Fruit fly (Drosophila melanogaster): ENCODE data around the gene CG4098.

CG4098 gene

dm6 chr3L:16594922-16595518 lies 14.1 kb downstream of the CG4098 start, which contains the start of the genes spd-2 and Apl:
Gene spd-2, minus strand, starts transcription at chr3L:16595014.
Gene Apl, plus strand, starts transcription at chr3L:16595181.
- no peak for TF ChIP-seq toe (GFP tag; optimal IDR thresholded peaks at IDR 0.05)
- no peak for TF ChIP-seq pad (GFP tag; optimal IDR thresholded peaks at IDR 0.05)
- no peak for TF ChIP-seq Mnt (GFP tag; optimal IDR thresholded peaks at IDR 0.05)

- TF ChIP-seq cic (GFP tag; optimal IDR thresholded peaks at IDR 0.05) (no peak), CG14711 (tag; optimal IDR thresholded peaks at IDR 0.05) (no peak), Clk (GFP tag; optimal IDR thresholded peaks at IDR 0.05) (no peak), bab1 (GFP tag; optimal IDR thresholded peaks at IDR 0.05) (no peak), CG7045 (GFP tag; optimal IDR thresholded peaks at IDR 0.05) (no peak), CG7101 (tag; optimal IDR thresholded peaks at IDR 0.05) (no peak), ovo (GFP tag; optimal IDR thresholded peaks at IDR 0.05) (no peak), CG12768 (GFP tag; optimal IDR thresholded peaks at IDR 0.05) (no peak), CG5204 (GFP tag; optimal IDR thresholded peaks at IDR 0.05) (no peak), CG1620 (GFP tag; optimal IDR thresholded peaks at IDR 0.05) (no peak), CG11617 (GFP tag; optimal IDR thresholded peaks at IDR 0.05) (no peak)
Observed at dm6 chr3L:16590860-16591259, 18.3 kb downstream of the CG4098 start, which contains the start of gene tra. Gene tra, minus strand, starts transcription at chr3L:16591050.

dm6 chr3L:16587994-16588622 lies 21.0 kb downstream of the CG4098 start:
- TF ChIP-seq CG12768 (GFP tag; optimal IDR thresholded peaks at IDR 0.05) (peak; percentile 35), tj (GFP tag; optimal IDR thresholded peaks at IDR 0.05) (peak; percentile 49), Hr96 (GFP tag; optimal IDR thresholded peaks at IDR 0.05) (no peak), CG7101 (tag; optimal IDR thresholded peaks at IDR 0.05) (peak; percentile 75), CG14711 (tag; optimal IDR thresholded peaks at IDR 0.05) (peak; percentile 70), ovo (GFP tag; optimal IDR thresholded peaks at IDR 0.05) (peak; percentile 65), Clk (GFP tag; optimal IDR thresholded peaks at IDR 0.05) (peak; percentile 20), Mnt (GFP tag; optimal IDR thresholded peaks at IDR 0.05) (peak; percentile 77), cnc (optimal IDR thresholded peaks at IDR 0.05) (no peak), pad (GFP tag; optimal IDR thresholded peaks at IDR 0.05) (peak; percentile 55), bab1 (GFP tag; optimal IDR thresholded peaks at IDR 0.05) (peak; percentile 33), CG33017 (tag; optimal IDR thresholded peaks at IDR 0.05) (peak; percentile 70), cic (GFP tag; optimal IDR thresholded peaks at IDR 0.05) (peak; percentile 35), CG11617 (GFP tag; optimal IDR thresholded peaks at IDR 0.05) (peak; percentile 64), CG1620 (GFP tag; optimal IDR thresholded peaks at IDR 0.05) (peak; percentile 71), CG7045 (GFP tag; optimal IDR thresholded peaks at IDR 0.05) (peak; percentile 34), kay (GFP tag; ENCODE audit: borderline replicate concordance) (no peak), CG5204 (GFP tag; optimal IDR thresholded peaks at IDR 0.05) (no peak), Crg-1 (GFP tag; optimal IDR thresholded peaks at IDR 0.05) (peak; percentile 70), toe (GFP tag; optimal IDR thresholded peaks at IDR 0.05) (no peak)

dm6 chr3L:16586989-16587388 lies 22.2 kb downstream of the CG4098 start, which contains the start of the genes Syx8 and CG32163:
Gene Syx8, minus strand, starts transcription at chr3L:16587057.
Gene CG32163, plus strand, starts transcription at chr3L:16587157.
- TF ChIP-seq ovo (GFP tag; optimal IDR thresholded peaks at IDR 0.05) (no peak), CG7101 (tag; optimal IDR thresholded peaks at IDR 0.05) (peak; percentile 9), kay (GFP tag; ENCODE audit: borderline replicate concordance) (no peak), CG14711 (tag; optimal IDR thresholded peaks at IDR 0.05) (no peak), bab1 (GFP tag; optimal IDR thresholded peaks at IDR 0.05) (peak; percentile 36), cic (GFP tag; optimal IDR thresholded peaks at IDR 0.05) (peak; percentile 32), Mnt (GFP tag; optimal IDR thresholded peaks at IDR 0.05) (peak; percentile 25), Hr96 (GFP tag; optimal IDR thresholded peaks at IDR 0.05) (no peak), tj (GFP tag; optimal IDR thresholded peaks at IDR 0.05) (peak; percentile 17)

dm6 chr3L:16584074-16584578 lies 25.0 kb downstream of the CG4098 start, which contains the start of gene UQCR-C2:
Gene UQCR-C2, plus strand, starts transcription at chr3L:16584124.
- TF ChIP-seq CG1620 (GFP tag; optimal IDR thresholded peaks at IDR 0.05) = peak; percentile 68
- TF ChIP-seq Hr96 (GFP tag; optimal IDR thresholded peaks at IDR 0.05) = no peak
- no peak for TF ChIP-seq Clk (GFP tag; optimal IDR thresholded peaks at IDR 0.05)
- TF ChIP-seq CG33017 (tag; optimal IDR thresholded peaks at IDR 0.05) = peak; percentile 5
- no peak for TF ChIP-seq kay (GFP tag; ENCODE audit: borderline replicate concordance)
- TF ChIP-seq cic (GFP tag; optimal IDR thresholded peaks at IDR 0.05) = peak; percentile 47
- TF ChIP-seq tj (GFP tag; optimal IDR thresholded peaks at IDR 0.05) = peak; percentile 54
- peak; percentile 48 for TF ChIP-seq CG11617 (GFP tag; optimal IDR thresholded peaks at IDR 0.05)
- peak; percentile 29 for TF ChIP-seq Crg-1 (GFP tag; optimal IDR thresholded peaks at IDR 0.05)
- no peak for TF ChIP-seq cnc (optimal IDR thresholded peaks at IDR 0.05)
- TF ChIP-seq toe (GFP tag; optimal IDR thresholded peaks at IDR 0.05) = no peak
- no peak for TF ChIP-seq ovo (GFP tag; optimal IDR thresholded peaks at IDR 0.05)
- TF ChIP-seq bab1 (GFP tag; optimal IDR thresholded peaks at IDR 0.05) = peak; percentile 76
- peak; percentile 70 for TF ChIP-seq Mnt (GFP tag; optimal IDR thresholded peaks at IDR 0.05)
- TF ChIP-seq CG7045 (GFP tag; optimal IDR thresholded peaks at IDR 0.05) = no peak
- no peak for TF ChIP-seq CG5204 (GFP tag; optimal IDR thresholded peaks at IDR 0.05)
- no peak for TF ChIP-seq CG12768 (GFP tag; optimal IDR thresholded peaks at IDR 0.05)
- TF ChIP-seq CG7101 (tag; optimal IDR thresholded peaks at IDR 0.05) = peak; percentile 54
- TF ChIP-seq CG14711 (tag; optimal IDR thresholded peaks at IDR 0.05) = peak; percentile 30
- TF ChIP-seq pad (GFP tag; optimal IDR thresholded peaks at IDR 0.05) = no peak

Data from whole organism, adult.